Worm (Caenorhabditis elegans) whole organism, mixed stage, embryonic: ENCODE data around the gene T03G6.3.

Source experiments
- ces-1 ChIP-seq: fragments of 150-350 bp; optimal IDR thresholded peaks from 2 replicates; lab custom pipeline; 2014; ENCODE audit warnings: missing biosample characterization, missing genetic modification reagents, missing genetic modification characterization
- ham-2 ChIP-seq: fragments of 200-800 bp; sonication (Bioruptor generic); optimal IDR thresholded peaks from 2 replicates; lab custom pipeline; 2018; ENCODE audit warnings: mild to moderate bottlenecking, missing genetic modification characterization, missing compliant biosample characterization
- lin-13 ChIP-seq: fragments of 150-350 bp; optimal IDR thresholded peaks from 2 replicates; lab custom pipeline; 2014; ENCODE audit warnings: missing biosample characterization, missing genetic modification characterization
- mab-5 ChIP-seq: fragments of 150-350 bp; optimal IDR thresholded peaks from 2 replicates; lab custom pipeline; 2014; ENCODE audit warnings: missing biosample characterization, missing genetic modification characterization
- nhr-12 ChIP-seq: fragments of 150-350 bp; optimal IDR thresholded peaks from 2 replicates; lab custom pipeline; 2014; ENCODE audit warnings: missing biosample characterization, missing genetic modification characterization
- snpc-4 ChIP-seq: fragments of 150-350 bp; optimal IDR thresholded peaks from 2 replicates; lab custom pipeline; 2014; ENCODE audit warnings: missing biosample characterization, missing genetic modification characterization
- unc-39 ChIP-seq: fragments of 150-350 bp; optimal IDR thresholded peaks from 2 replicates; lab custom pipeline; 2014; ENCODE audit warnings: missing biosample characterization, missing genetic modification characterization
- unc-62 ChIP-seq: fragments of 150-350 bp; optimal IDR thresholded peaks from 2 replicates; lab custom pipeline; 2014; ENCODE audit warnings: missing biosample characterization, missing genetic modification reagents, missing genetic modification characterization
- zip-8 ChIP-seq: fragments of 150-350 bp; optimal IDR thresholded peaks from 2 replicates; lab custom pipeline; 2014; ENCODE audit warnings: missing biosample characterization, missing genetic modification characterization

DNA sequence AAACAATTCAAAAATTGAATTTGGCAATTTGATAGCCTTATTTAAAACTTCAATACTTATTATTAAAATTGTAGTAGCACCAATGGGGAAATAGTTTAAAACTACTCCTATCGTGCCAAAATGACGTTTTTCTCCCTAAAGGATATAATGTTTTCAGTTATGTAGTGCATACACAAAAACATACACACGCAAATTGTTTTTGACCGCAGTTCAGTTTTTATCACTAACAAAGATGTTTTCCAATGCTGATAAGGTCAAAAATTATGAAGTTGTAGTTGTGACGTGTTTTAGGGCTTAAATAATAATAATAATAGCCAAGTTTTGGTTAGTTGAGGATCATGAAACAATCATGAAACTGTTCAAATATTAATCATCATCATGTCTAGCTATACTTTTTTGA is 25.5 kb downstream of the T03G6.3 start:
- TF ChIP-seq unc-62 (GFP tag; lab: Kevin White, UChicago): no peak
- no peak for TF ChIP-seq snpc-4 (tag; lab: Kevin White, UChicago)
- no peak for TF ChIP-seq ham-2
- no peak for TF ChIP-seq zip-8 (tag; lab: Kevin White, UChicago)
- TF ChIP-seq unc-39 (tag; lab: Kevin White, UChicago): no peak
- TF ChIP-seq mab-5 (tag; lab: Kevin White, UChicago): no peak
- no peak for TF ChIP-seq ces-1 (GFP tag; lab: Kevin White, UChicago)
- no peak for TF ChIP-seq lin-13 (tag; lab: Kevin White, UChicago)
- TF ChIP-seq nhr-12 (tag; lab: Kevin White, UChicago): no peak
